Worm (Caenorhabditis elegans): ENCODE results near the gene nhr-189.
A peak's percentile ranks its signal among the peaks of the same experiment; 100 is the strongest.

DNA sequence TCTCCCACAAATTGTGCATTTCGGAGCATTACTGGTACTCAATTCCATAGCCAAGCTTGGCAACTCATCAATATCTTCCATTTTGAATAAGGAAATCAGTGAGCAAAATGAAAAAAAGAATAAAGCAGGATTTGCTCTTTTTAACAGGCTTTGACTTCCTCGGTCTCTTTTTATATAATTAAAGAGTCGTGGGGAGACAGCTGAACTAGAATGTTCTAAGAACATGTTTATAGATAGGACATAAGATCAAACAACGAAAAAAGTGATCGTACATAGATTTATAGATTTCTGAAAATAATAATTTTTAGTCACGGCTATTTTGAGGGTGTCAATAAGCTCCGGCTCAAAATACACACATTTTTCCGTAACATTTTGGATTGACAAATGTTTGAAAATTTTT is at the start of gene nhr-189:
- TF ChIP-seq unc-130 (tag; optimal IDR thresholded peaks at IDR 0.05) (no peak), sptf-1 (tag; optimal IDR thresholded peaks at IDR 0.05) (no peak), fos-1 (tag; optimal IDR thresholded peaks at IDR 0.05) (no peak), blmp-1 (tag; optimal IDR thresholded peaks at IDR 0.05) (no peak), elt-2 (tag; optimal IDR thresholded peaks at IDR 0.05) (no peak), ama-1 (optimal IDR thresholded peaks at IDR 0.05) (no peak), nhr-84 (tag; optimal IDR thresholded peaks at IDR 0.05) (no peak), nhr-90 (tag; optimal IDR thresholded peaks at IDR 0.05; ENCODE audit: poor library complexity) (no peak), nhr-47 (tag; optimal IDR thresholded peaks at IDR 0.05) (peak; percentile 12), ceh-88 (GFP tag; IDR thresholded peaks at IDR 0.05) (no peak)
